Worm (Caenorhabditis elegans) whole organism, L4 larva: ENCODE results near the gene Y62E10A.13.

Experiments
- F37D6.2 ChIP-seq: sonication (generic microtip); optimal IDR thresholded peaks from 2 replicates; lab custom pipeline; 2016; ENCODE audit warnings: mild to moderate bottlenecking, missing genetic modification characterization, missing compliant biosample characterization
- T26A8.4 ChIP-seq: fragments of 200-800 bp; sonication (Bioruptor generic); IDR thresholded peaks from 2 replicates; pipeline ENCODE4 v1.3.6; 2022; ENCODE audit warnings: missing genetic modification characterization, missing compliant biosample characterization
- aha-1 ChIP-seq: fragments of 150-350 bp; peaks from one replicate; lab custom pipeline; 2014; ENCODE audit warnings: missing biosample characterization, missing genetic modification characterization
- aly-2 ChIP-seq: sonication (generic microtip); optimal IDR thresholded peaks from 2 replicates; lab custom pipeline; 2018; ENCODE audit warnings: missing biosample characterization, missing genetic modification characterization
- ama-1 ChIP-seq: fragments of 150-350 bp; optimal IDR thresholded peaks from 2 replicates; lab custom pipeline; 2014; ENCODE audit warnings: inconsistent platforms, mixed read lengths
- attf-4 ChIP-seq: sonication (generic microtip); optimal IDR thresholded peaks from 3 replicates; lab custom pipeline; 2017; ENCODE audit warnings: missing biosample characterization, missing genetic modification characterization
- ctbp-1 ChIP-seq: fragments of 200-800 bp; sonication (Bioruptor generic); IDR thresholded peaks from 2 replicates; pipeline ENCODE4 v1.3.6; 2022; ENCODE audit warnings: missing genetic modification reagents, missing genetic modification characterization, missing compliant biosample characterization
- daf-16 ChIP-seq, 3 experiments: sonication (generic microtip); optimal IDR thresholded peaks; 2 replicates each; lab custom pipeline; 2016 to 2017; ENCODE audit warnings: missing genetic modification characterization in 3 of 3, missing genetic modification reagents in 3 of 3, mild to moderate bottlenecking in 2 of 3, missing compliant biosample characterization in 2 of 3, missing biosample characterization in 1 of 3, moderate library complexity in 1 of 3
- dmd-8 ChIP-seq: fragments of 200-800 bp; sonication (Bioruptor generic); IDR thresholded peaks from 2 replicates; pipeline ENCODE4 v1.3.6; 2022; ENCODE audit warnings: missing genetic modification characterization, missing compliant biosample characterization
- dmd-9 ChIP-seq: fragments of 200-800 bp; sonication (Bioruptor generic); IDR thresholded peaks from 2 replicates; pipeline ENCODE4 v1.3.6; 2022; ENCODE audit warnings: missing genetic modification reagents, missing genetic modification characterization, missing compliant biosample characterization
- dpl-1 ChIP-seq: fragments of 150-350 bp; optimal IDR thresholded peaks from 2 replicates; lab custom pipeline; 2014; ENCODE audit warnings: missing biosample characterization, missing genetic modification reagents, missing genetic modification characterization
- dve-1 ChIP-seq: sonication (generic microtip); optimal IDR thresholded peaks from 2 replicates; lab custom pipeline; 2017; ENCODE audit warnings: antibody characterized with exemption, mild to moderate bottlenecking, missing genetic modification characterization, missing compliant biosample characterization; ENCODE audit not compliant: insufficient read depth
- egl-27 ChIP-seq: sonication (generic microtip); optimal IDR thresholded peaks from 3 replicates; lab custom pipeline; 2017; ENCODE audit warnings: missing biosample characterization, missing genetic modification reagents, missing genetic modification characterization
- fkh-10 ChIP-seq: fragments of 150-350 bp; optimal IDR thresholded peaks from 2 replicates; lab custom pipeline; 2014; ENCODE audit warnings: missing biosample characterization, missing genetic modification reagents, missing genetic modification characterization
- hif-1 ChIP-seq, 2 experiments: sonication (generic microtip); optimal IDR thresholded peaks; 2 replicates each; lab custom pipeline; 2016 to 2017; ENCODE audit warnings: missing compliant biosample characterization in 2 of 2, missing genetic modification characterization in 2 of 2, missing genetic modification reagents in 2 of 2, missing genotype in 2 of 2, mild to moderate bottlenecking in 1 of 2
- hlh-11 ChIP-seq: fragments of 200-800 bp; sonication (Bioruptor generic); optimal IDR thresholded peaks from 2 replicates; lab custom pipeline; 2018; ENCODE audit warnings: mild to moderate bottlenecking, missing genetic modification characterization, missing compliant biosample characterization
- hmg-1.1 ChIP-seq: fragments of 200-800 bp; sonication (Bioruptor generic); IDR thresholded peaks from 2 replicates; pipeline ENCODE4 v1.3.6; 2022; ENCODE audit warnings: missing genetic modification reagents, missing genetic modification characterization, missing compliant biosample characterization
- jun-1 ChIP-seq: fragments of 150-350 bp; optimal IDR thresholded peaks from 2 replicates; lab custom pipeline; 2014; ENCODE audit warnings: missing biosample characterization, missing genetic modification reagents, missing genetic modification characterization
- lin-13 ChIP-seq: fragments of 150-350 bp; optimal IDR thresholded peaks from 2 replicates; lab custom pipeline; 2014; ENCODE audit warnings: missing biosample characterization, missing genetic modification reagents, missing genetic modification characterization
- lir-3 ChIP-seq: sonication (generic microtip); optimal IDR thresholded peaks from 2 replicates; lab custom pipeline; 2016; ENCODE audit warnings: mild to moderate bottlenecking, missing genetic modification characterization, missing compliant biosample characterization
- mdl-1 ChIP-seq, 2 experiments: fragments of 150-350 bp in 1 of 2; sonication (generic microtip) in 1 of 2; optimal IDR thresholded peaks; 2 replicates each; lab custom pipeline; 2014 to 2017; ENCODE audit warnings: missing biosample characterization in 2 of 2, missing genetic modification characterization in 2 of 2
- mdt-29 ChIP-seq: fragments of 200-800 bp; sonication (Bioruptor generic); IDR thresholded peaks from 2 replicates; pipeline ENCODE4 v1.3.6; 2022; ENCODE audit warnings: missing genetic modification reagents, missing genetic modification characterization, missing compliant biosample characterization
- mep-1 ChIP-seq: fragments of 150-350 bp; sonication (generic microtip); optimal IDR thresholded peaks from 3 replicates; lab custom pipeline; 2014; ENCODE audit warnings: missing biosample characterization, missing genetic modification characterization
- mxl-2 ChIP-seq: fragments of 200-800 bp; sonication (Bioruptor generic); conservative IDR thresholded peaks from 2 replicates; pipeline ENCODE4 v1.3.6; 2022; ENCODE audit warnings: missing genetic modification reagents, missing genetic modification characterization, missing compliant biosample characterization
- mxl-3 ChIP-seq: fragments of 200-800 bp; sonication (Bioruptor generic); optimal IDR thresholded peaks from 2 replicates; lab custom pipeline; 2018; ENCODE audit warnings: mild to moderate bottlenecking, missing genetic modification characterization, missing compliant biosample characterization
- nhr-111 ChIP-seq: fragments of 200-800 bp; sonication (Bioruptor generic); optimal IDR thresholded peaks from 2 replicates; lab custom pipeline; 2018; ENCODE audit warnings: mild to moderate bottlenecking, missing genetic modification characterization, missing compliant biosample characterization
- nhr-25 ChIP-seq: sonication (generic microtip); optimal IDR thresholded peaks from 2 replicates; lab custom pipeline; 2017; ENCODE audit warnings: missing genetic modification characterization, mild to moderate bottlenecking, missing compliant biosample characterization, antibody characterized with exemption, moderate library complexity, borderline replicate concordance; ENCODE audit not compliant: insufficient read depth
- nhr-28 ChIP-seq: fragments of 150-350 bp; optimal IDR thresholded peaks from 2 replicates; lab custom pipeline; 2014; ENCODE audit warnings: missing biosample characterization, missing genetic modification characterization
- nhr-77 ChIP-seq: fragments of 150-350 bp; optimal IDR thresholded peaks from 2 replicates; lab custom pipeline; 2014; ENCODE audit warnings: missing biosample characterization, missing genetic modification characterization
- php-3 ChIP-seq: fragments of 200-800 bp; sonication (Bioruptor generic); IDR thresholded peaks from 2 replicates; pipeline ENCODE4 v1.3.6; 2022; ENCODE audit warnings: missing genetic modification reagents, missing genetic modification characterization, missing compliant biosample characterization
- rbr-2 ChIP-seq: sonication (generic microtip); optimal IDR thresholded peaks from 2 replicates; lab custom pipeline; 2016; ENCODE audit warnings: missing genotype, missing genetic modification characterization, missing compliant biosample characterization
- sdz-12 ChIP-seq: fragments of 200-800 bp; sonication (Bioruptor generic); optimal IDR thresholded peaks from 2 replicates; lab custom pipeline; 2018; ENCODE audit warnings: mild to moderate bottlenecking, missing genetic modification characterization, missing compliant biosample characterization
- snpc-1.2 ChIP-seq: fragments of 200-800 bp; sonication (Bioruptor generic); IDR thresholded peaks from 2 replicates; pipeline ENCODE4 v1.3.6; 2022; ENCODE audit warnings: missing genetic modification reagents, missing genetic modification characterization, missing compliant biosample characterization
- spr-1 ChIP-seq: sonication (generic microtip); optimal IDR thresholded peaks from 2 replicates; lab custom pipeline; 2016; ENCODE audit warnings: mild to moderate bottlenecking, missing genetic modification characterization, missing compliant biosample characterization
- spr-3 ChIP-seq: fragments of 200-800 bp; sonication (Bioruptor generic); optimal IDR thresholded peaks from 2 replicates; lab custom pipeline; 2018; ENCODE audit warnings: mild to moderate bottlenecking, missing genetic modification characterization, missing compliant biosample characterization
- tra-1 ChIP-seq: fragments of 200-800 bp; sonication (Bioruptor generic); IDR thresholded peaks from 2 replicates; pipeline ENCODE4 v1.3.6; 2022; ENCODE audit warnings: missing genetic modification reagents, missing genetic modification characterization, missing compliant biosample characterization
- unc-130 ChIP-seq: sonication (generic microtip); optimal IDR thresholded peaks from 2 replicates; lab custom pipeline; 2016; ENCODE audit warnings: missing genetic modification reagents, missing genetic modification characterization, missing compliant biosample characterization
- zfp-2 ChIP-seq: sonication (generic microtip); optimal IDR thresholded peaks from 2 replicates; lab custom pipeline; 2016; ENCODE audit warnings: mild to moderate bottlenecking, missing genetic modification characterization, missing compliant biosample characterization
- ztf-11 ChIP-seq: fragments of 150-350 bp; optimal IDR thresholded peaks from 2 replicates; lab custom pipeline; 2014; ENCODE audit warnings: missing biosample characterization, missing genetic modification characterization
- ztf-7 ChIP-seq: fragments of 150-350 bp; optimal IDR thresholded peaks from 2 replicates; lab custom pipeline; 2014; ENCODE audit warnings: missing biosample characterization, missing genetic modification characterization

Y62E10A.13 gene

ce11 chrIV:13395255-13395654 lies 3.6 kb downstream of the Y62E10A.13 start (continued):
- TF ChIP-seq spr-1 (tag; lab: Kevin White, UChicago): peak; percentile 55
- TF ChIP-seq attf-4: no peak
- peak; percentile 76 for TF ChIP-seq nhr-28
- TF ChIP-seq mdt-29 (GFP tag; lab: Robert Waterston, UW): 0 out of 2 replicates have a peak, but pooled peaks have one; percentile 35
- TF ChIP-seq spr-3: peak; percentile 6
- peak; percentile 67 for TF ChIP-seq T26A8.4 (GFP tag; lab: Robert Waterston, UW)
- TF ChIP-seq lin-13: peak; percentile 75
- peak; percentile 100 for TF ChIP-seq mxl-2 (GFP tag; lab: Robert Waterston, UW)
- peak; percentile 97 for TF ChIP-seq hlh-11 (tag; lab: Kevin White, UChicago)
- no peak for TF ChIP-seq nhr-111 (GFP tag; lab: Kevin White, UChicago)
- peak; percentile 96 to 100 for TF ChIP-seq hif-1 (tag; optimal IDR thresholded peaks at IDR 0.05; lab: Kevin White, UChicago)
- TF ChIP-seq ztf-7 (tag; lab: Kevin White, UChicago): peak; percentile 93
- 0 out of 2 replicates have a peak, but pooled peaks have one; percentile 50 for TF ChIP-seq dmd-8 (GFP tag; lab: Robert Waterston, UW)
- peak; percentile 90 for TF ChIP-seq ctbp-1 (GFP tag; lab: Robert Waterston, UW)
- peak; percentile 29 for TF ChIP-seq egl-27 (tag; lab: Kevin White, UChicago)
- TF ChIP-seq zfp-2 (tag; lab: Kevin White, UChicago): peak; percentile 21
- TF ChIP-seq aha-1: peak; percentile 100
- peak; percentile 95 for TF ChIP-seq dve-1 (tag; lab: Kevin White, UChicago)
- peak; percentile 46 for TF ChIP-seq jun-1 (tag; lab: Kevin White, UChicago)
- TF ChIP-seq php-3: peak; percentile 68
- no peak for TF ChIP-seq lir-3 (tag; lab: Kevin White, UChicago)
- TF ChIP-seq fkh-10 (GFP tag; lab: Kevin White, UChicago): peak; percentile 89
- TF ChIP-seq mdl-1 (tag; optimal IDR thresholded peaks at IDR 0.05; lab: Kevin White, UChicago): peak; percentile 84 to 92
- peak; percentile 96 for TF ChIP-seq tra-1 (GFP tag; lab: Robert Waterston, UW)
- TF ChIP-seq dpl-1 (GFP tag; lab: Kevin White, UChicago): peak; percentile 64
- TF ChIP-seq aly-2 (tag; lab: Kevin White, UChicago): no peak
- no peak for TF ChIP-seq unc-130 (GFP tag; lab: Kevin White, UChicago)
- peak; percentile 81 for TF ChIP-seq rbr-2 (tag; lab: Kevin White, UChicago)
- peak; percentile 70 for TF ChIP-seq nhr-77 (tag; lab: Kevin White, UChicago)
- peak; percentile 64 for TF ChIP-seq F37D6.2
- peak; percentile 90 for TF ChIP-seq hmg-1.1
- TF ChIP-seq ztf-11 (tag; lab: Kevin White, UChicago): no peak
- peak; percentile 85 for TF ChIP-seq mep-1 (tag; lab: Kevin White, UChicago)
- TF ChIP-seq nhr-25 (tag; lab: Kevin White, UChicago): peak; percentile 74
- no peak for TF ChIP-seq snpc-1.2 (GFP tag; lab: Robert Waterston, UW)
- no peak for TF ChIP-seq sdz-12 (GFP tag; lab: Kevin White, UChicago)

- TF ChIP-seq daf-16 (GFP tag; optimal IDR thresholded peaks at IDR 0.05; lab: Kevin White, UChicago): no peak
- TF ChIP-seq daf-16 (tag; optimal IDR thresholded peaks at IDR 0.05; lab: Kevin White, UChicago): peak; percentile 30
- 0 out of 2 replicates have a peak, but pooled peaks have one; percentile 28 for TF ChIP-seq dmd-9 (GFP tag; lab: Robert Waterston, UW)
- TF ChIP-seq mxl-3 (GFP tag; lab: Kevin White, UChicago): peak; percentile 67
- no peak for TF ChIP-seq ama-1 (lab: Kevin White, UChicago)
Measured at ce11 chrIV:13394686-13395085, 4.2 kb downstream of the Y62E10A.13 start.
